Fruit fly (Drosophila melanogaster) whole organism, embryonic: ENCODE results near the gene mad2.

Experiments
- CG18764 ChIP-seq: fragments of 200-800 bp; sonication (Bioruptor generic); optimal IDR thresholded peaks from 3 replicates; lab custom pipeline; 2016; ENCODE audit warnings: missing biosample characterization, missing genetic modification characterization
- CG7357 ChIP-seq: fragments of 200-800 bp; sonication (Bioruptor generic); IDR thresholded peaks from 3 replicates; pipeline ENCODE4 v1.3.6; 2022; ENCODE audit warnings: missing biosample characterization, missing genetic modification characterization
- CG7786 ChIP-seq: fragments of 200-800 bp; sonication (Bioruptor generic); optimal IDR thresholded peaks from 2 replicates; lab custom pipeline; 2016; ENCODE audit warnings: missing biosample characterization, missing genetic modification characterization
- Hr3 ChIP-seq: fragments of 200-800 bp; sonication (Bioruptor generic); optimal IDR thresholded peaks from 3 replicates; lab custom pipeline; 2016; ENCODE audit warnings: missing biosample characterization, missing genetic modification characterization
- Optix ChIP-seq: fragments of 200-800 bp; sonication (Bioruptor generic); IDR thresholded peaks from 3 replicates; pipeline ENCODE4 v1.3.6; 2022; ENCODE audit warnings: missing biosample characterization, missing genetic modification characterization
- Six4 ChIP-seq: fragments of 200-800 bp; sonication (Bioruptor generic); optimal IDR thresholded peaks from 2 replicates; lab custom pipeline; 2016; ENCODE audit warnings: missing biosample characterization, missing genetic modification characterization
- nau ChIP-seq: fragments of 200-800 bp; sonication (Bioruptor generic); optimal IDR thresholded peaks from 3 replicates; lab custom pipeline; 2017; ENCODE audit warnings: missing biosample characterization, mild to moderate bottlenecking, missing genetic modification characterization, missing genetic modification reagents
- sisA ChIP-seq: fragments of 200-800 bp; sonication (Bioruptor generic); IDR thresholded peaks from 2 replicates; pipeline ENCODE4 v1.3.6; 2022; ENCODE audit warnings: missing biosample characterization, missing genetic modification characterization

dm6 chr3L:5793967-5794366, 18.9 kb downstream of the mad2 start, which contains the start of gene Bre1:
- no peak for TF ChIP-seq CG7357 (GFP tag; lab: Robert Waterston, UW)
- no peak for TF ChIP-seq Optix (GFP tag; lab: Robert Waterston, UW)
- no peak for TF ChIP-seq nau (GFP tag; lab: Kevin White, UChicago)
- no peak for TF ChIP-seq Six4 (GFP tag; lab: Kevin White, UChicago)
- no peak for TF ChIP-seq CG18764 (GFP tag; lab: Kevin White, UChicago)
- TF ChIP-seq sisA (GFP tag; lab: Robert Waterston, UW) = no peak
- no peak for TF ChIP-seq CG7786 (GFP tag; lab: Kevin White, UChicago)
- no peak for TF ChIP-seq Hr3 (GFP tag; lab: Kevin White, UChicago)
